Worm (Caenorhabditis elegans) whole organism, L1 larva: ENCODE results near the gene adss-1.
A peak's percentile ranks its signal among the peaks of the same experiment; 100 is the strongest.

ENCODE experiments used
- F16B12.6 ChIP-seq: fragments of 150-350 bp; optimal IDR thresholded peaks from 2 replicates; lab custom pipeline; 2014; ENCODE audit warnings: missing biosample characterization, missing genetic modification characterization
- aha-1 ChIP-seq: fragments of 150-350 bp; optimal IDR thresholded peaks from 2 replicates; lab custom pipeline; 2014; ENCODE audit warnings: missing biosample characterization, missing genetic modification characterization
- alr-1 ChIP-seq: fragments of 200-800 bp; sonication (Bioruptor generic); optimal IDR thresholded peaks from 2 replicates; lab custom pipeline; 2018; ENCODE audit warnings: borderline replicate concordance, mild to moderate bottlenecking, missing genetic modification characterization, missing compliant biosample characterization
- aly-2 ChIP-seq: fragments of 150-350 bp; optimal IDR thresholded peaks from 2 replicates; lab custom pipeline; 2014; ENCODE audit warnings: missing biosample characterization, missing genetic modification characterization
- ceh-63 ChIP-seq: fragments of 200-800 bp; sonication (Bioruptor generic); optimal IDR thresholded peaks from 2 replicates; lab custom pipeline; 2018; ENCODE audit warnings: mild to moderate bottlenecking, missing genetic modification characterization, missing compliant biosample characterization
- ceh-82 ChIP-seq, 3 experiments: fragments of 150-350 bp in 1 of 3; sonication (generic microtip) in 2 of 3; optimal IDR thresholded peaks; 2 replicates each; lab custom pipeline; 2014 to 2017; ENCODE audit warnings: missing biosample characterization in 3 of 3, missing genetic modification characterization in 3 of 3
- ces-1 ChIP-seq: fragments of 150-350 bp; optimal IDR thresholded peaks from 2 replicates; lab custom pipeline; 2014; ENCODE audit warnings: missing biosample characterization, missing genetic modification reagents, missing genetic modification characterization
- dpl-1 ChIP-seq, 3 experiments: fragments of 150-350 bp in 2 of 3; sonication (generic microtip) in 1 of 3; optimal IDR thresholded peaks; 2 replicates each; lab custom pipeline; 2014 to 2017; ENCODE audit warnings: missing biosample characterization in 3 of 3, missing genetic modification characterization in 3 of 3, missing genetic modification reagents in 3 of 3
- efl-1 ChIP-seq, 4 experiments: fragments of 150-350 bp; optimal IDR thresholded peaks in 3 of 4; peaks in 1 of 4; 1 replicate in 1 of 4; 2 replicates in 3 of 4; lab custom pipeline; 2014; ENCODE audit warnings: missing biosample characterization in 2 of 4, missing genetic modification characterization in 2 of 4, missing genetic modification reagents in 2 of 4
- efl-3 ChIP-seq: fragments of 200-800 bp; sonication (Bioruptor generic); optimal IDR thresholded peaks from 2 replicates; lab custom pipeline; 2018; ENCODE audit warnings: mild to moderate bottlenecking, missing genetic modification characterization, missing compliant biosample characterization
- egl-27 ChIP-seq, 2 experiments: fragments of 150-350 bp in 1 of 2; sonication (generic microtip); optimal IDR thresholded peaks; 3 replicates each; lab custom pipeline; 2017 to 2018; ENCODE audit warnings: missing biosample characterization in 2 of 2, missing genetic modification characterization in 2 of 2, missing genetic modification reagents in 2 of 2
- elt-3 ChIP-seq, 6 experiments: fragments of 150-350 bp in 1 of 6; sonication (generic microtip); optimal IDR thresholded peaks; 2 replicates each; lab custom pipeline; 2017 to 2018; ENCODE audit warnings: missing biosample characterization in 6 of 6, missing genetic modification characterization in 6 of 6, inconsistent platforms in 1 of 6
- ets-5 ChIP-seq: fragments of 200-800 bp; sonication (Bioruptor generic); IDR thresholded peaks from 2 replicates; pipeline ENCODE4 v1.3.6; 2022; ENCODE audit warnings: missing genetic modification characterization, missing compliant biosample characterization
- fkh-8 ChIP-seq: sonication (generic microtip); optimal IDR thresholded peaks from 2 replicates; lab custom pipeline; 2016; ENCODE audit warnings: mild to moderate bottlenecking, missing genetic modification characterization, missing compliant biosample characterization
- grh-1 ChIP-seq: fragments of 200-800 bp; sonication (Bioruptor generic); IDR thresholded peaks from 2 replicates; pipeline ENCODE4 v1.3.6; 2022; ENCODE audit warnings: missing genetic modification reagents, missing genetic modification characterization, missing compliant biosample characterization
- hpl-2 ChIP-seq: fragments of 150-350 bp; optimal IDR thresholded peaks from 2 replicates; lab custom pipeline; 2014; ENCODE audit warnings: missing biosample characterization, missing genetic modification reagents, missing genetic modification characterization
- lin-14 ChIP-seq: fragments of 200-800 bp; sonication (Bioruptor generic); optimal IDR thresholded peaks from 2 replicates; lab custom pipeline; 2018; ENCODE audit warnings: mild to moderate bottlenecking, missing genetic modification characterization, moderate library complexity, missing compliant biosample characterization
- lin-15B ChIP-seq: fragments of 150-350 bp; sonication (generic microtip); optimal IDR thresholded peaks from 3 replicates; lab custom pipeline; 2014; ENCODE audit warnings: missing biosample characterization, missing genetic modification characterization
- lin-35 ChIP-seq, 2 experiments: fragments of 150-350 bp; optimal IDR thresholded peaks; 2 replicates each; lab custom pipeline; 2014; ENCODE audit warnings: missing biosample characterization in 2 of 2, missing genetic modification characterization in 2 of 2, missing genetic modification reagents in 2 of 2
- lin-39 ChIP-seq: fragments of 150-350 bp; optimal IDR thresholded peaks from 2 replicates; lab custom pipeline; 2014; ENCODE audit warnings: missing biosample characterization, missing genetic modification reagents, missing genetic modification characterization
- lir-3 ChIP-seq: sonication (generic microtip); optimal IDR thresholded peaks from 2 replicates; lab custom pipeline; 2016; ENCODE audit warnings: mild to moderate bottlenecking, missing genetic modification characterization, moderate library complexity, missing compliant biosample characterization; ENCODE audit not compliant: poor library complexity
- lsy-2 ChIP-seq, 2 experiments: fragments of 150-350 bp; optimal IDR thresholded peaks; 2 replicates each; lab custom pipeline; 2014; ENCODE audit warnings: missing biosample characterization in 2 of 2, missing genetic modification characterization in 2 of 2
- mdl-1 ChIP-seq, 2 experiments: fragments of 150-350 bp; optimal IDR thresholded peaks; 2 replicates each; lab custom pipeline; 2014 to 2017; ENCODE audit warnings: missing biosample characterization in 2 of 2, missing genetic modification characterization in 2 of 2, inconsistent platforms in 1 of 2
- nhr-11 ChIP-seq: fragments of 150-350 bp; optimal IDR thresholded peaks from 2 replicates; lab custom pipeline; 2014; ENCODE audit warnings: missing biosample characterization, missing genetic modification characterization
- nhr-19 ChIP-seq: fragments of 200-800 bp; sonication (Bioruptor generic); conservative IDR thresholded peaks from 2 replicates; pipeline ENCODE4 v1.3.6; 2022; ENCODE audit warnings: missing genetic modification characterization, missing compliant biosample characterization
- nhr-20 ChIP-seq: sonication (generic microtip); optimal IDR thresholded peaks from 2 replicates; lab custom pipeline; 2016; ENCODE audit warnings: mild to moderate bottlenecking, missing genetic modification characterization, missing compliant biosample characterization
- nhr-71 ChIP-seq: sonication (generic microtip); optimal IDR thresholded peaks from 2 replicates; lab custom pipeline; 2016; ENCODE audit warnings: mild to moderate bottlenecking, missing genetic modification characterization, moderate library complexity, missing compliant biosample characterization
- nhr-77 ChIP-seq: fragments of 150-350 bp; optimal IDR thresholded peaks from 2 replicates; lab custom pipeline; 2014; ENCODE audit warnings: missing biosample characterization, missing genetic modification characterization
- nhr-84 ChIP-seq: sonication (generic microtip); optimal IDR thresholded peaks from 2 replicates; lab custom pipeline; 2017; ENCODE audit warnings: missing biosample characterization, missing genetic modification characterization
- pax-3 ChIP-seq: fragments of 200-800 bp; sonication (Bioruptor generic); optimal IDR thresholded peaks from 2 replicates; lab custom pipeline; 2018; ENCODE audit warnings: mild to moderate bottlenecking, missing genetic modification characterization, moderate library complexity, missing compliant biosample characterization
- skn-1 ChIP-seq: fragments of 150-350 bp; optimal IDR thresholded peaks from 2 replicates; lab custom pipeline; 2014; ENCODE audit warnings: missing biosample characterization, missing genetic modification characterization
- snpc-4 ChIP-seq: fragments of 150-350 bp; optimal IDR thresholded peaks from 2 replicates; lab custom pipeline; 2014; ENCODE audit warnings: missing biosample characterization, missing genetic modification characterization
- snu-23 ChIP-seq: sonication (generic microtip); optimal IDR thresholded peaks from 2 replicates; lab custom pipeline; 2016; ENCODE audit warnings: missing genetic modification characterization, missing compliant biosample characterization
- sox-4 ChIP-seq: sonication (generic microtip); optimal IDR thresholded peaks from 2 replicates; lab custom pipeline; 2016; ENCODE audit warnings: missing genetic modification characterization, missing compliant biosample characterization
- sup-37 ChIP-seq: fragments of 200-800 bp; sonication (Bioruptor generic); optimal IDR thresholded peaks from 2 replicates; lab custom pipeline; 2018; ENCODE audit warnings: mild to moderate bottlenecking, missing genetic modification characterization, missing compliant biosample characterization
- swsn-7 ChIP-seq: sonication (generic microtip); optimal IDR thresholded peaks from 2 replicates; lab custom pipeline; 2016; ENCODE audit warnings: missing genetic modification characterization, missing compliant biosample characterization
- tbx-2 ChIP-seq: sonication (generic microtip); optimal IDR thresholded peaks from 2 replicates; lab custom pipeline; 2016; ENCODE audit warnings: missing genetic modification characterization, missing compliant biosample characterization
- unc-86 ChIP-seq: sonication (generic microtip); optimal IDR thresholded peaks from 2 replicates; lab custom pipeline; 2016; ENCODE audit warnings: missing genetic modification characterization, missing compliant biosample characterization
- unc-98 ChIP-seq: fragments of 200-800 bp; sonication (Bioruptor generic); IDR thresholded peaks from 2 replicates; pipeline ENCODE4 v1.3.6; 2022; ENCODE audit warnings: missing genetic modification characterization, missing compliant biosample characterization
- vab-15 ChIP-seq: sonication (generic microtip); optimal IDR thresholded peaks from 2 replicates; lab custom pipeline; 2017; ENCODE audit warnings: missing genotype, mild to moderate bottlenecking, missing genetic modification characterization, missing compliant biosample characterization
- xbp-1 ChIP-seq: sonication (generic microtip); optimal IDR thresholded peaks from 2 replicates; lab custom pipeline; 2016; ENCODE audit warnings: missing genetic modification characterization, missing compliant biosample characterization
- ztf-4 ChIP-seq: fragments of 150-350 bp; optimal IDR thresholded peaks from 2 replicates; lab custom pipeline; 2014; ENCODE audit warnings: missing biosample characterization, missing genetic modification characterization

The adss-1 gene

DNA sequence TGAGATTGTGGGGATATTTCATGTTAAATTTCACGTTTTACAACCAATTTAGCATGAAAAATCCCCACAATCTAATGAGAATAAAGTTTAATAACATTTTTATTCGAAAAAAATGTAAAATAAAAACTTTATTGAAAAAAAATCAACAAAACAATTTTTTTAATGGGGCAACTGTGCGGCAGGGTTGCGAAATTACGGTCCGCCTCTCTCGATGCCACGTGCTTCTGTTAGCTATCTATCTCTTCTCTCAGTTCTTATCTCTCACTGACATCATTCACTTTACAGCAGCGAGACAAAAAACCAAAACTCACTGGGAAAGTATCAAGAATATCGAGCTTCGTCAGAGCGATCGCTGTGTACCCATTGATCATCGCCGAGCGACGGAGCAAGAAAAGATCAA is 2.6 kb downstream of the adss-1 start:
- TF ChIP-seq nhr-20 (tag; lab: Kevin White, UChicago) (peak; percentile 22), nhr-71 (peak; percentile 65), skn-1 (peak; percentile 39), sup-37 (no peak), dpl-1 (GFP tag; optimal IDR thresholded peaks at IDR 0.05; lab: Kevin White, UChicago) (peak in 1 of 3 experiments; percentile 21), ztf-4 (no peak), snu-23 (GFP tag; lab: Kevin White, UChicago) (peak; percentile 26), nhr-19 (GFP tag; lab: Robert Waterston, UW) (peak; percentile 31), mdl-1 (tag; optimal IDR thresholded peaks at IDR 0.05; lab: Kevin White, UChicago) (peak in 1 of 2 experiments; percentile 72), elt-3 (tag; optimal IDR thresholded peaks at IDR 0.05; lab: Kevin White, UChicago) (peak in 1 of 6 experiments; percentile 23), lin-35 (GFP tag; optimal IDR thresholded peaks at IDR 0.05; lab: Kevin White, UChicago) (peak in 1 of 2 experiments; percentile 18), lsy-2 (tag; optimal IDR thresholded peaks at IDR 0.05; lab: Kevin White, UChicago) (peak in 1 of 2 experiments; percentile 35), pax-3 (tag; lab: Kevin White, UChicago) (no peak), hpl-2 (GFP tag; lab: Kevin White, UChicago) (peak; percentile 2), tbx-2 (tag; lab: Kevin White, UChicago) (peak; percentile 32), sox-4 (tag; lab: Kevin White, UChicago) (no peak)

DNA sequence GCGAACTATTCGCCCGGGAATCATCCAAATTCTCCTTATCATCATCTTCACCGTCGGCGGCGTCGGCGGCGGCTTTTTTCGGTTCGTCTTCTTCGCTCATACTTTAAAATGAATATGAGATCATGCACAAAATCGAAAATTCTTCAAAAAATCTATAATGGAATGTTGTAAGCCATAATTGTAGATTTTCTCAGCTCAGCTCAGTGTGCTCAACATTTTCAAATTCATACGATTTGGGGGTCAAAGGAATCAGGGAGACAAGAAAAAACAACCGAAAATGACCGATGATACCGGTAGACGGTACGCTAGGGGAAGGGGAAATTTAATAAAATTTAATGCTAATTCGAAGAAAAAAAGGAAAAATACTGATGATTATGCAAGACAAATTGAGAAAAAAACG is 4.7 kb downstream of the adss-1 start, which contains the start of gene ccep-97:
ccep-97 (minus strand) TSS at position 101 of the 400 bp plus-strand sequence.
- no peak for TF ChIP-seq lir-3
- TF ChIP-seq unc-86 (tag; lab: Kevin White, UChicago) = no peak
- no peak for TF ChIP-seq ets-5 (GFP tag; lab: Robert Waterston, UW)
- no peak for TF ChIP-seq sup-37
- TF ChIP-seq alr-1 (tag; lab: Kevin White, UChicago) = no peak
- no peak for TF ChIP-seq vab-15
- TF ChIP-seq snpc-4 = no peak
- no peak for TF ChIP-seq efl-1 (optimal IDR thresholded peaks at IDR 0.05; lab: Kevin White, UChicago)
- TF ChIP-seq efl-1 (GFP tag; optimal IDR thresholded peaks at IDR 0.05 in 1 of 2; lab: Kevin White, UChicago) = no peak
- no peak for TF ChIP-seq ceh-82 (tag; optimal IDR thresholded peaks at IDR 0.05; lab: Kevin White, UChicago)
- no peak for TF ChIP-seq ceh-63 (GFP tag; lab: Kevin White, UChicago)
- TF ChIP-seq snu-23 (GFP tag; lab: Kevin White, UChicago) = no peak
- no peak for TF ChIP-seq nhr-20 (tag; lab: Kevin White, UChicago)
- TF ChIP-seq, all 84 proteins: peak for 0

DNA sequence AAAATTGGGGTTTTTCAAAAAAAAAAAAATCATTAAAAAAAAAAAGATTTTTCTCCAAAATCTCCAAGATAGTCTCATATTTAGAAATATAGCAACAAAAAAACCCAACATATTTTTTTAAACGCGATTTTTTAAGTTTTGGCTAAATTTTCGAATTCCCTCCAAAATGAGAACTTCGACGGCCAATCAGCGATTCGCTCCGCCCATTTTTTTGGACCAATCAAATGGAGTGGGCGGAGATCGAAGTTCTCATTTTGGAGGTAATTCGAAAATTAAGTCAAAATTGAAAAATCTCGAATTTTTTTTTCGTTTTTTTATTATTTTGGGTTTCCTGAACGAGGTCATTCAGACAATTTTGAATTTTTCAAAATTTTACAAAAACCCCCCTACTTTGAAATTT is 9.4 kb downstream of the adss-1 start:
- TF ChIP-seq xbp-1 (no peak), efl-1 (optimal IDR thresholded peaks at IDR 0.05; lab: Kevin White, UChicago) (no peak), efl-1 (GFP tag; optimal IDR thresholded peaks at IDR 0.05 in 1 of 2; lab: Kevin White, UChicago) (peak in 1 of 2 experiments; percentile 18)
- TF ChIP-seq, all 84 proteins: peak for 1

DNA sequence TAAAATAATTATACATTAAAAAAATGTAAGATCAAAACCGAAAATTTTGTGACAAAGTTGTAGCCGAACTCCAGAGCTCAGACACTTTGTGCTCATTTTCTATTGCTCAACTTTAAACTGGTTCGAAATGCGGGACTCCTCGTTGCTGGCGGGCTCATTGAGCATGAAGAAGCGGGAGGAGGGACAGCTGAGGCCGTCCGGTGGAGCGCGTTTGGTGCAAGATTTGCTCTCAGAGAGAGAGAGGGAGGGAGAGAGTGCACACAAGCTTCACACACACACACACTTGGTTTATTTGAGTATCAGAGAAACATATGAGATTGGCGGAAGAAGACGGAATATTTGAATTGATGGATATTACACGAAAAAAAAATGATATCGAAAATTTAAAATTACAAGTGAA is 12.6 kb downstream of the adss-1 start:
- TF ChIP-seq nhr-84 (tag; lab: Kevin White, UChicago) = no peak
- TF ChIP-seq nhr-11 (tag; lab: Kevin White, UChicago) = no peak
- TF ChIP-seq alr-1 (tag; lab: Kevin White, UChicago) = no peak
- TF ChIP-seq nhr-20 (tag; lab: Kevin White, UChicago) = peak; percentile 30
- peak; percentile 47 for TF ChIP-seq lin-15B (tag; lab: Kevin White, UChicago)
- TF ChIP-seq lin-39 (tag; lab: Kevin White, UChicago) = no peak
- peak; percentile 2 for TF ChIP-seq F16B12.6 (tag; lab: Kevin White, UChicago)
- peak in 1 of 3 experiments; percentile 51 for TF ChIP-seq dpl-1 (GFP tag; optimal IDR thresholded peaks at IDR 0.05; lab: Kevin White, UChicago)
- TF ChIP-seq egl-27 (tag; optimal IDR thresholded peaks at IDR 0.05; lab: Kevin White, UChicago) = no peak
- peak; percentile 1 for TF ChIP-seq xbp-1
- no peak for TF ChIP-seq nhr-77 (tag; lab: Kevin White, UChicago)
- peak; percentile 42 for TF ChIP-seq swsn-7 (tag; lab: Kevin White, UChicago)
- peak; percentile 19 for TF ChIP-seq unc-86 (tag; lab: Kevin White, UChicago)
- peak; percentile 85 for TF ChIP-seq lin-14
- no peak for TF ChIP-seq lir-3
- TF ChIP-seq vab-15 = no peak
- peak; percentile 58 for TF ChIP-seq nhr-71
- no peak for TF ChIP-seq efl-3 (GFP tag; lab: Kevin White, UChicago)
- TF ChIP-seq snpc-4 = no peak
- TF ChIP-seq ztf-4 = no peak
- TF ChIP-seq ces-1 = no peak
- peak; percentile 41 to 51 for TF ChIP-seq efl-1 (optimal IDR thresholded peaks at IDR 0.05; lab: Kevin White, UChicago)
- peak; percentile 42 to 80 for TF ChIP-seq efl-1 (GFP tag; optimal IDR thresholded peaks at IDR 0.05 in 1 of 2; lab: Kevin White, UChicago)
- TF ChIP-seq aly-2 (tag; lab: Kevin White, UChicago) = peak; percentile 14
- TF ChIP-seq aha-1 (tag; lab: Kevin White, UChicago) = no peak
- TF ChIP-seq unc-98 (GFP tag; lab: Robert Waterston, UW) = no peak
- peak; percentile 55 for TF ChIP-seq snu-23 (GFP tag; lab: Kevin White, UChicago)
- TF ChIP-seq lsy-2 (tag; optimal IDR thresholded peaks at IDR 0.05; lab: Kevin White, UChicago) = peak in 1 of 2 experiments; percentile 65
- peak; percentile 69 for TF ChIP-seq fkh-8 (tag; lab: Kevin White, UChicago)
- TF ChIP-seq grh-1 (GFP tag; lab: Robert Waterston, UW) = no peak
- TF ChIP-seq lin-35 (GFP tag; optimal IDR thresholded peaks at IDR 0.05; lab: Kevin White, UChicago) = peak in 1 of 2 experiments; percentile 62
- peak; percentile 27 for TF ChIP-seq skn-1
- peak in 2 of 3 experiments; percentile 13 to 65 for TF ChIP-seq ceh-82 (tag; optimal IDR thresholded peaks at IDR 0.05; lab: Kevin White, UChicago)
